Worm (Caenorhabditis elegans) whole organism, young adult: ENCODE results near the gene nhr-153.

ENCODE experiments used
- B0035.1 ChIP-seq: sonication (generic microtip); optimal IDR thresholded peaks from 2 replicates; lab custom pipeline; 2016; ENCODE audit warnings: missing genetic modification characterization, mild to moderate bottlenecking, missing compliant biosample characterization, missing genotype, missing genetic modification reagents
- B0261.1 ChIP-seq: sonication (generic microtip); optimal IDR thresholded peaks from 2 replicates; lab custom pipeline; 2016; ENCODE audit warnings: mild to moderate bottlenecking, missing genetic modification characterization, moderate library complexity, missing compliant biosample characterization
- D2030.7 ChIP-seq: fragments of 200-800 bp; sonication (Bioruptor generic); IDR thresholded peaks from 2 replicates; pipeline ENCODE4 v1.3.6; 2022; ENCODE audit warnings: missing genetic modification reagents, missing genetic modification characterization, missing compliant biosample characterization
- F37B4.10 ChIP-seq: fragments of 200-800 bp; sonication (Bioruptor generic); IDR thresholded peaks from 2 replicates; pipeline ENCODE4 v1.3.6; 2022; ENCODE audit warnings: missing genetic modification characterization, missing compliant biosample characterization
- F39B2.1 ChIP-seq: fragments of 200-800 bp; sonication (Bioruptor generic); IDR thresholded peaks from 2 replicates; pipeline ENCODE4 v1.3.6; 2022; ENCODE audit warnings: missing genetic modification reagents, missing genetic modification characterization, missing compliant biosample characterization
- F49E8.2 ChIP-seq: sonication (generic microtip); optimal IDR thresholded peaks from 3 replicates; lab custom pipeline; 2017; ENCODE audit warnings: missing genetic modification characterization, mild to moderate bottlenecking, missing compliant biosample characterization, antibody characterized with exemption, moderate library complexity; ENCODE audit not compliant: insufficient read depth
- F52B5.7 ChIP-seq: sonication (generic microtip); optimal IDR thresholded peaks from 2 replicates; lab custom pipeline; 2016; ENCODE audit warnings: mild to moderate bottlenecking, missing genetic modification characterization, missing compliant biosample characterization
- K12H6.12 ChIP-seq: fragments of 200-800 bp; sonication (Bioruptor generic); optimal IDR thresholded peaks from 2 replicates; lab custom pipeline; 2018; ENCODE audit warnings: mild to moderate bottlenecking, missing genetic modification characterization, missing compliant biosample characterization
- Y53F4B.3 ChIP-seq: fragments of 200-800 bp; sonication (Bioruptor generic); IDR thresholded peaks from 2 replicates; pipeline ENCODE4 v1.3.6; 2022; ENCODE audit warnings: missing genetic modification reagents, missing genetic modification characterization, missing compliant biosample characterization
- Y53G8AR.9 ChIP-seq: fragments of 200-800 bp; sonication (Bioruptor generic); conservative IDR thresholded peaks from 2 replicates; pipeline ENCODE4 v1.3.6; 2022; ENCODE audit warnings: missing genetic modification reagents, missing genetic modification characterization, missing compliant biosample characterization
- attf-3 ChIP-seq: fragments of 200-800 bp; sonication (Bioruptor generic); conservative IDR thresholded peaks from 2 replicates; pipeline ENCODE4 v1.3.6; 2022; ENCODE audit warnings: missing genetic modification reagents, missing genetic modification characterization, missing compliant biosample characterization
- attf-6 ChIP-seq: fragments of 200-800 bp; sonication (Bioruptor generic); IDR thresholded peaks from 2 replicates; pipeline ENCODE4 v1.3.6; 2022; ENCODE audit warnings: missing genetic modification reagents, missing genetic modification characterization, missing compliant biosample characterization
- bed-1 ChIP-seq: fragments of 200-800 bp; sonication (Bioruptor generic); IDR thresholded peaks from 2 replicates; pipeline ENCODE4 v1.3.6; 2022; ENCODE audit warnings: missing genetic modification reagents, missing genetic modification characterization, missing compliant biosample characterization
- bed-2 ChIP-seq: fragments of 200-800 bp; sonication (Bioruptor generic); IDR thresholded peaks from 2 replicates; pipeline ENCODE4 v1.3.6; 2022; ENCODE audit warnings: missing genetic modification reagents, missing genetic modification characterization, missing compliant biosample characterization
- ceh-100 ChIP-seq: fragments of 200-800 bp; sonication (Bioruptor generic); IDR thresholded peaks from 2 replicates; pipeline ENCODE4 v1.3.6; 2022; ENCODE audit warnings: missing genetic modification reagents, missing genetic modification characterization, missing compliant biosample characterization
- ceh-91 ChIP-seq: fragments of 200-800 bp; sonication (Bioruptor generic); IDR thresholded peaks from 2 replicates; pipeline ENCODE4 v1.3.6; 2022; ENCODE audit warnings: missing genetic modification reagents, missing genetic modification characterization, missing compliant biosample characterization
- chd-7 ChIP-seq: sonication (generic microtip); optimal IDR thresholded peaks from 2 replicates; lab custom pipeline; 2016; ENCODE audit warnings: mild to moderate bottlenecking, missing genetic modification characterization, moderate library complexity, missing compliant biosample characterization
- die-1 ChIP-seq: sonication (generic microtip); optimal IDR thresholded peaks from 2 replicates; lab custom pipeline; 2016; ENCODE audit warnings: missing genotype, mild to moderate bottlenecking, missing genetic modification characterization, missing compliant biosample characterization
- dpff-1 ChIP-seq: sonication (generic microtip); optimal IDR thresholded peaks from 2 replicates; lab custom pipeline; 2017; ENCODE audit warnings: mild to moderate bottlenecking, missing genetic modification characterization, missing compliant biosample characterization
- efl-1 ChIP-seq: fragments of 150-350 bp; optimal IDR thresholded peaks from 2 replicates; lab custom pipeline; 2014; ENCODE audit warnings: missing biosample characterization, missing genetic modification reagents, missing genetic modification characterization
- egl-18 ChIP-seq: fragments of 200-800 bp; sonication (Bioruptor generic); IDR thresholded peaks from 2 replicates; pipeline ENCODE4 v1.3.6; 2022; ENCODE audit warnings: missing genetic modification reagents, missing genetic modification characterization, missing compliant biosample characterization
- ets-4 ChIP-seq: fragments of 200-800 bp; sonication (Bioruptor generic); optimal IDR thresholded peaks from 2 replicates; lab custom pipeline; 2018; ENCODE audit warnings: mild to moderate bottlenecking, missing genetic modification characterization, missing compliant biosample characterization
- fkh-3 ChIP-seq: sonication (generic microtip); optimal IDR thresholded peaks from 2 replicates; lab custom pipeline; 2016; ENCODE audit warnings: mild to moderate bottlenecking, missing genetic modification characterization, missing compliant biosample characterization
- him-1 ChIP-seq: sonication (generic microtip); optimal IDR thresholded peaks from 2 replicates; lab custom pipeline; 2016; ENCODE audit warnings: missing genotype, missing genetic modification reagents, missing genetic modification characterization, missing compliant biosample characterization
- hrde-1 ChIP-seq: sonication (generic microtip); optimal IDR thresholded peaks from 2 replicates; lab custom pipeline; 2016; ENCODE audit warnings: missing genetic modification characterization, mild to moderate bottlenecking, missing compliant biosample characterization, moderate library complexity, missing genotype, missing genetic modification reagents, borderline replicate concordance
- let-607 ChIP-seq, 2 experiments: fragments of 200-800 bp in 1 of 2; sonication (Bioruptor generic) in 1 of 2; sonication (generic microtip) in 1 of 2; optimal IDR thresholded peaks; 2 replicates each; lab custom pipeline; 2016 to 2018; ENCODE audit warnings: mild to moderate bottlenecking in 2 of 2, missing compliant biosample characterization in 2 of 2, missing genetic modification characterization in 2 of 2, moderate library complexity in 2 of 2, missing genotype in 1 of 2
- lin-26 ChIP-seq: fragments of 200-800 bp; sonication (Bioruptor generic); IDR thresholded peaks from 2 replicates; pipeline ENCODE4 v1.3.6; 2022; ENCODE audit warnings: missing genetic modification reagents, missing genetic modification characterization, missing compliant biosample characterization
- lin-35 ChIP-seq, 3 experiments: fragments of 150-350 bp in 2 of 3; sonication (generic microtip) in 1 of 3; optimal IDR thresholded peaks; 2 replicates each; lab custom pipeline; 2014 to 2018; ENCODE audit warnings: missing biosample characterization in 3 of 3, missing genetic modification characterization in 3 of 3, missing genetic modification reagents in 3 of 3
- lsl-1 ChIP-seq: fragments of 200-800 bp; sonication (Bioruptor generic); optimal IDR thresholded peaks from 2 replicates; lab custom pipeline; 2018; ENCODE audit warnings: mild to moderate bottlenecking, missing genetic modification characterization, moderate library complexity, missing compliant biosample characterization
- madf-10 ChIP-seq: sonication (generic microtip); optimal IDR thresholded peaks from 2 replicates; lab custom pipeline; 2016; ENCODE audit warnings: mild to moderate bottlenecking, missing genetic modification characterization, missing compliant biosample characterization
- mel-28 ChIP-seq: sonication (generic microtip); optimal IDR thresholded peaks from 2 replicates; lab custom pipeline; 2016; ENCODE audit warnings: borderline replicate concordance, mild to moderate bottlenecking, missing genetic modification characterization, missing compliant biosample characterization
- mes-4 ChIP-seq: sonication (generic microtip); optimal IDR thresholded peaks from 2 replicates; lab custom pipeline; 2016; ENCODE audit warnings: missing genotype, missing genetic modification characterization, missing compliant biosample characterization
- mxl-1 ChIP-seq: sonication (generic microtip); optimal IDR thresholded peaks from 2 replicates; lab custom pipeline; 2016; ENCODE audit warnings: missing genetic modification characterization, missing compliant biosample characterization
- nfya-1 ChIP-seq: sonication (generic microtip); optimal IDR thresholded peaks from 2 replicates; lab custom pipeline; 2017; ENCODE audit warnings: antibody characterized with exemption, missing compliant biosample characterization, missing genetic modification characterization, borderline replicate concordance; ENCODE audit not compliant: insufficient read depth
- nfya-2 ChIP-seq: fragments of 200-800 bp; sonication (Bioruptor generic); IDR thresholded peaks from 2 replicates; pipeline ENCODE4 v1.3.6; 2022; ENCODE audit warnings: missing genetic modification reagents, missing genetic modification characterization, missing compliant biosample characterization
- nfyb-1 ChIP-seq: fragments of 200-800 bp; sonication (Bioruptor generic); IDR thresholded peaks from 2 replicates; pipeline ENCODE4 v1.3.6; 2022; ENCODE audit warnings: missing genetic modification reagents, missing genetic modification characterization, missing compliant biosample characterization
- nhr-27 ChIP-seq: fragments of 200-800 bp; sonication (Bioruptor generic); optimal IDR thresholded peaks from 2 replicates; lab custom pipeline; 2018; ENCODE audit warnings: mild to moderate bottlenecking, missing genetic modification characterization, moderate library complexity, missing compliant biosample characterization
- nhr-80 ChIP-seq: sonication (generic microtip); optimal IDR thresholded peaks from 2 replicates; lab custom pipeline; 2016; ENCODE audit warnings: missing genetic modification characterization, missing compliant biosample characterization
- rcor-1 ChIP-seq: fragments of 200-800 bp; sonication (Bioruptor generic); IDR thresholded peaks from 2 replicates; pipeline ENCODE4 v1.3.6; 2022; ENCODE audit warnings: missing genetic modification reagents, missing genetic modification characterization, missing compliant biosample characterization
- rec-8 ChIP-seq, 2 experiments: sonication (generic microtip); optimal IDR thresholded peaks; 2 replicates each; lab custom pipeline; 2016; ENCODE audit warnings: mild to moderate bottlenecking in 2 of 2, missing genetic modification characterization in 2 of 2, missing genetic modification reagents in 2 of 2, missing genotype in 2 of 2, missing biosample characterization in 1 of 2, missing compliant biosample characterization in 1 of 2, moderate library complexity in 1 of 2
- unc-62 ChIP-seq: fragments of 150-350 bp; optimal IDR thresholded peaks from 2 replicates; lab custom pipeline; 2014; ENCODE audit warnings: missing biosample characterization, missing genetic modification reagents, missing genetic modification characterization
- zfh-2 ChIP-seq: fragments of 200-800 bp; sonication (Bioruptor generic); conservative IDR thresholded peaks from 2 replicates; pipeline ENCODE4 v1.3.6; 2022; ENCODE audit warnings: missing genetic modification reagents, missing genetic modification characterization, missing compliant biosample characterization
- zim-3 ChIP-seq: sonication (generic microtip); optimal IDR thresholded peaks from 2 replicates; lab custom pipeline; 2017; ENCODE audit warnings: mild to moderate bottlenecking, missing genetic modification characterization, moderate library complexity, missing compliant biosample characterization
- ztf-28 ChIP-seq: fragments of 200-800 bp; sonication (Bioruptor generic); IDR thresholded peaks from 2 replicates; pipeline ENCODE4 v1.3.6; 2022; ENCODE audit warnings: missing genetic modification reagents, missing genetic modification characterization, missing compliant biosample characterization
- ztf-6 ChIP-seq: fragments of 200-800 bp; sonication (Bioruptor generic); IDR thresholded peaks from 2 replicates; pipeline ENCODE4 v1.3.6; 2022; ENCODE audit warnings: missing genetic modification reagents, missing genetic modification characterization, missing compliant biosample characterization

nhr-153 gene

DNA sequence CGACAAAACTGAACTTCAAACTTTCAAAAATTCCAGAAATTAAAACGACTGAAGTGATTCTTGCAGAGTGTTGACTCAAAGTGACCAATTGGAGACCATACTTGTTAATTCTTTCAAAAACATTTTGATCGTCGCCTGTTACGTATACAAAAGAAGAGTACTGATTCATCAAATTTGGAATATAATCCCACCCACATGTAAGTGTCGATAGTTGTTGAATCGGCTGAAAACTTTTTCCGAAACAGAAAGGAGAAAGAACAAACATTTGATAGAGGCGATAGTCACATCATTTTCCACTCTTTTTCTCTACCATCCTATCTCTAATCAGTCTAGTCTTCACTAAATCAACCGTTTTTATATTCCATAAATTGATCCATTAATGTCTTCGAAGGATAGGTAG is at the start of gene nhr-153:
TSS of gene nhr-153 (plus strand) at position 301 of the 400 bp plus-strand sequence.
- TF ChIP-seq bed-1 (GFP tag; lab: Robert Waterston, UW) (no peak), lin-35 (GFP tag; optimal IDR thresholded peaks at IDR 0.05; lab: Kevin White, UChicago) (no peak), dpff-1 (no peak), F39B2.1 (no peak), nfyb-1 (GFP tag; lab: Robert Waterston, UW) (no peak), B0035.1 (tag; lab: Kevin White, UChicago) (no peak), ztf-28 (GFP tag; lab: Robert Waterston, UW) (no peak), ceh-91 (GFP tag; lab: Robert Waterston, UW) (no peak), nhr-27 (tag; lab: Kevin White, UChicago) (no peak), rec-8 (tag; optimal IDR thresholded peaks at IDR 0.05; lab: Kevin White, UChicago) (no peak), F52B5.7 (no peak), nfya-1 (tag; lab: Kevin White, UChicago) (no peak), ceh-100 (GFP tag; lab: Robert Waterston, UW) (no peak), let-607 (tag; optimal IDR thresholded peaks at IDR 0.05; lab: Kevin White, UChicago) (no peak), mes-4 (no peak), lin-26 (GFP tag; lab: Robert Waterston, UW) (no peak), mel-28 (tag; lab: Kevin White, UChicago) (no peak)

- TF ChIP-seq ceh-91 (GFP tag; lab: Robert Waterston, UW) (no peak), egl-18 (no peak), nhr-80 (tag; lab: Kevin White, UChicago) (no peak), hrde-1 (tag; lab: Kevin White, UChicago) (peak; percentile 4), F39B2.1 (no peak), chd-7 (tag; lab: Kevin White, UChicago) (no peak), die-1 (tag; lab: Kevin White, UChicago) (no peak), bed-2 (GFP tag; lab: Robert Waterston, UW) (no peak), ceh-100 (GFP tag; lab: Robert Waterston, UW) (no peak), B0261.1 (tag; lab: Kevin White, UChicago) (no peak), ztf-6 (GFP tag; lab: Robert Waterston, UW) (no peak), fkh-3 (no peak), lsl-1 (GFP tag; lab: Kevin White, UChicago) (peak; percentile 66)
Measured at ce11 chrV:12059719-12060118, 44.3 kb upstream of the nhr-153 start, which contains the start of gene R07B7.2. TSS of gene R07B7.2 (minus strand) at chrV:12059753.

DNA sequence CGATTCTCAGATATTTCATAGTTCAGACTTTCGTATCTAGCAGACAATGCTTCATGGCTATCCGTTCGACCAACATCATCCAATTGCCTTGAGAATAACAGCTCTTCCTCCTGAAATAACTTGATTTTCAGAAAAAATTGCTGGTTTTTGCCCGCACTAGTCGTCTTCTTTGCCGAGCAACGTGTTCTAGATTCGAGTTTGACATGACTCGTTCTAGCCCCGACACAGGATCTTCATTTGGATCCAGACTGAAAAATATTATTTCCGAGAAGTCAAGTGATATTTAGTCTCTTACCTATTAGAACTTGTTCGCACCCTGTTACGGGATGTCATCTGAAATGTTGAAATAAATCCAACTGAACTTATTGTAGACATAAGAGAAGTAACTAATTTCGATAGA is 41.0 kb upstream of the nhr-153 start, which contains the start of gene clh-6:
TSS of gene clh-6 (minus strand) at position 333 of the 400 bp plus-strand sequence.
- TF ChIP-seq Y53F4B.3 (GFP tag; lab: Robert Waterston, UW) (no peak), nfya-2 (GFP tag; lab: Robert Waterston, UW) (no peak), F49E8.2 (peak; percentile 12), zim-3 (tag; lab: Kevin White, UChicago) (no peak), ets-4 (GFP tag; lab: Kevin White, UChicago) (no peak), F37B4.10 (no peak), ztf-28 (GFP tag; lab: Robert Waterston, UW) (no peak), B0261.1 (tag; lab: Kevin White, UChicago) (no peak), efl-1 (GFP tag; lab: Kevin White, UChicago) (no peak), D2030.7 (GFP tag; lab: Robert Waterston, UW) (no peak), madf-10 (no peak), mxl-1 (tag; lab: Kevin White, UChicago) (no peak), unc-62 (GFP tag; lab: Kevin White, UChicago) (no peak), him-1 (no peak), attf-6 (0 out of 2 replicates have a peak, but pooled peaks have one; percentile 29), B0035.1 (tag; lab: Kevin White, UChicago) (peak; percentile 12), nhr-80 (tag; lab: Kevin White, UChicago) (no peak), zfh-2 (GFP tag; lab: Robert Waterston, UW) (no peak), attf-3 (GFP tag; lab: Robert Waterston, UW) (no peak), Y53G8AR.9 (GFP tag; lab: Robert Waterston, UW) (peak; percentile 69; the same call in 1 of the 2 replicates), rcor-1 (GFP tag; lab: Robert Waterston, UW) (no peak), K12H6.12 (tag; lab: Kevin White, UChicago) (no peak), F39B2.1 (no peak)
